Fruit fly (Drosophila melanogaster) whole organism, embryonic: ENCODE data around the gene Sik2.

Source experiments
- CG10321 ChIP-seq: fragments of 200-800 bp; sonication (Bioruptor generic); IDR thresholded peaks from 2 replicates; pipeline ENCODE4 v1.3.6; 2022; ENCODE audit warnings: missing biosample characterization, missing genetic modification characterization
- CG10431 ChIP-seq: fragments of 200-800 bp; sonication (Bioruptor generic); optimal IDR thresholded peaks from 3 replicates; lab custom pipeline; 2018; ENCODE audit warnings: missing biosample characterization, mild to moderate bottlenecking, missing genetic modification characterization
- CG10543 ChIP-seq: fragments of 200-800 bp; sonication (Bioruptor generic); optimal IDR thresholded peaks from 3 replicates; lab custom pipeline; 2017; ENCODE audit warnings: missing biosample characterization, mild to moderate bottlenecking, missing genetic modification characterization, moderate library complexity
- CG10959 ChIP-seq: fragments of 200-800 bp; sonication (Bioruptor generic); IDR thresholded peaks from 2 replicates; pipeline ENCODE4 v1.3.6; 2022; ENCODE audit warnings: missing biosample characterization, missing genetic modification characterization
- CG12155 ChIP-seq: fragments of 200-800 bp; sonication (Bioruptor generic); optimal IDR thresholded peaks from 3 replicates; lab custom pipeline; 2016; ENCODE audit warnings: missing biosample characterization, missing genetic modification characterization
- CG13894 ChIP-seq: fragments of 200-800 bp; sonication (Bioruptor generic); optimal IDR thresholded peaks from 3 replicates; lab custom pipeline; 2018; ENCODE audit warnings: missing biosample characterization, mild to moderate bottlenecking, missing genetic modification characterization, moderate library complexity
- CG14965 ChIP-seq: fragments of 200-800 bp; sonication (Bioruptor generic); optimal IDR thresholded peaks from 2 replicates; lab custom pipeline; 2016; ENCODE audit warnings: missing biosample characterization, missing genetic modification characterization, borderline replicate concordance
- CG2202 ChIP-seq: fragments of 200-800 bp; sonication (Bioruptor generic); optimal IDR thresholded peaks from 2 replicates; lab custom pipeline; 2018; ENCODE audit warnings: missing biosample characterization, mild to moderate bottlenecking, missing genetic modification characterization
- CG2678 ChIP-seq: fragments of 200-800 bp; sonication (Bioruptor generic); optimal IDR thresholded peaks from 3 replicates; lab custom pipeline; 2019; ENCODE audit warnings: missing biosample characterization, mild to moderate bottlenecking, missing genetic modification characterization, moderate library complexity
- CG3838 ChIP-seq: fragments of 200-800 bp; sonication (Bioruptor generic); optimal IDR thresholded peaks from 3 replicates; lab custom pipeline; 2016; ENCODE audit warnings: missing biosample characterization, missing genetic modification characterization
- CG3847 ChIP-seq: fragments of 200-800 bp; sonication (Bioruptor generic); IDR thresholded peaks from 2 replicates; pipeline ENCODE4 v1.3.6; 2022; ENCODE audit warnings: missing biosample characterization, missing genetic modification characterization
- CG42726 ChIP-seq: fragments of 200-800 bp; sonication (Bioruptor generic); IDR thresholded peaks from 2 replicates; pipeline ENCODE4 v1.3.6; 2022; ENCODE audit warnings: missing biosample characterization, missing genetic modification characterization; ENCODE audit not compliant: partially characterized antibody
- CG4730 ChIP-seq: fragments of 200-800 bp; sonication (Bioruptor generic); IDR thresholded peaks from 2 replicates; pipeline ENCODE4 v1.3.6; 2022; ENCODE audit warnings: missing biosample characterization, missing genetic modification characterization
- CG7357 ChIP-seq: fragments of 200-800 bp; sonication (Bioruptor generic); IDR thresholded peaks from 3 replicates; pipeline ENCODE4 v1.3.6; 2022; ENCODE audit warnings: missing biosample characterization, missing genetic modification characterization
- CG7745 ChIP-seq: fragments of 200-800 bp; sonication (Bioruptor generic); optimal IDR thresholded peaks from 2 replicates; lab custom pipeline; 2018; ENCODE audit warnings: missing biosample characterization, mild to moderate bottlenecking, missing genetic modification characterization, moderate library complexity
- CHES-1-like ChIP-seq: fragments of 200-800 bp; sonication (Bioruptor generic); optimal IDR thresholded peaks from 2 replicates; lab custom pipeline; 2016; ENCODE audit warnings: missing biosample characterization, missing genetic modification characterization
- Dbx ChIP-seq: fragments of 200-800 bp; sonication (Bioruptor generic); IDR thresholded peaks from 3 replicates; pipeline ENCODE4 v1.3.6; 2022; ENCODE audit warnings: missing biosample characterization, missing genetic modification characterization
- Eip74EF ChIP-seq, 2 experiments: fragments of 200-800 bp in 1 of 2; fragments of >200 bp in 1 of 2; sonication (Bioruptor generic) in 1 of 2; optimal IDR thresholded peaks; 2 replicates each; lab custom pipeline; 2017 to 2019; ENCODE audit warnings: missing biosample characterization in 2 of 2, missing genetic modification characterization in 2 of 2, mild to moderate bottlenecking in 1 of 2, moderate library complexity in 1 of 2
- Hand ChIP-seq: fragments of 200-800 bp; sonication (Bioruptor generic); optimal IDR thresholded peaks from 2 replicates; lab custom pipeline; 2017; ENCODE audit warnings: mild to moderate bottlenecking, missing biosample characterization, missing genetic modification reagents, missing genetic modification characterization
- Hr3 ChIP-seq: fragments of 200-800 bp; sonication (Bioruptor generic); optimal IDR thresholded peaks from 3 replicates; lab custom pipeline; 2016; ENCODE audit warnings: missing biosample characterization, missing genetic modification characterization
- Hr78 ChIP-seq, 2 experiments: fragments of 200-800 bp in 1 of 2; fragments of >200 bp in 1 of 2; sonication (Bioruptor generic) in 1 of 2; optimal IDR thresholded peaks; 2 replicates each; lab custom pipeline; 2017 to 2019; ENCODE audit warnings: missing biosample characterization in 2 of 2, missing genetic modification characterization in 2 of 2, mild to moderate bottlenecking in 1 of 2, moderate library complexity in 1 of 2
- Kr ChIP-seq: fragments of 200-800 bp; sonication (Bioruptor generic); optimal IDR thresholded peaks from 2 replicates; lab custom pipeline; 2017; ENCODE audit warnings: missing biosample characterization, mild to moderate bottlenecking, missing genetic modification characterization
- NC2α ChIP-seq: fragments of 200-800 bp; sonication (Bioruptor generic); optimal IDR thresholded peaks from 2 replicates; lab custom pipeline; 2016; ENCODE audit warnings: missing biosample characterization, missing genetic modification characterization
- Nf-YA ChIP-seq: fragments of 200-800 bp; sonication (Bioruptor generic); IDR thresholded peaks from 2 replicates; pipeline ENCODE4 v1.3.6; 2022; ENCODE audit warnings: missing biosample characterization, missing genetic modification characterization
- Nf-YC ChIP-seq: fragments of 200-800 bp; optimal IDR thresholded peaks from 3 replicates; lab custom pipeline; 2019; ENCODE audit warnings: missing biosample characterization, mild to moderate bottlenecking, missing genetic modification characterization, moderate library complexity
- Xrp1 ChIP-seq: fragments of 200-800 bp; sonication (Bioruptor generic); IDR thresholded peaks from 2 replicates; pipeline ENCODE4 v1.3.6; 2022; ENCODE audit warnings: missing biosample characterization, missing genetic modification characterization
- ase ChIP-seq: fragments of 200-800 bp; sonication (Bioruptor generic); IDR thresholded peaks from 3 replicates; pipeline ENCODE4 v1.3.6; 2022; ENCODE audit warnings: missing biosample characterization, missing genetic modification characterization
- bbx ChIP-seq: fragments of 200-800 bp; sonication (Bioruptor generic); IDR thresholded peaks from 2 replicates; pipeline ENCODE4 v1.3.6; 2022; ENCODE audit warnings: missing biosample characterization, missing genetic modification characterization; ENCODE audit not compliant: partially characterized antibody
- bcd ChIP-seq: fragments of 200-800 bp; sonication (Bioruptor generic); optimal IDR thresholded peaks from 2 replicates; lab custom pipeline; 2017; ENCODE audit warnings: missing biosample characterization, mild to moderate bottlenecking, missing genetic modification characterization
- da ChIP-seq: fragments of 200-800 bp; sonication (Bioruptor generic); optimal IDR thresholded peaks from 2 replicates; lab custom pipeline; 2016; ENCODE audit warnings: missing biosample characterization, missing genetic modification characterization
- gcm2 ChIP-seq: fragments of 200-800 bp; sonication (Bioruptor generic); optimal IDR thresholded peaks from 2 replicates; lab custom pipeline; 2016; ENCODE audit warnings: missing biosample characterization, missing genetic modification characterization
- gsb-n ChIP-seq: fragments of 200-800 bp; sonication (Bioruptor generic); optimal IDR thresholded peaks from 3 replicates; lab custom pipeline; 2018; ENCODE audit warnings: missing biosample characterization, mild to moderate bottlenecking, missing genetic modification characterization
- her ChIP-seq: fragments of 200-800 bp; sonication (Bioruptor generic); optimal IDR thresholded peaks from 2 replicates; lab custom pipeline; 2016; ENCODE audit warnings: missing biosample characterization, missing genetic modification characterization
- maf-S ChIP-seq: fragments of 200-800 bp; sonication (Bioruptor generic); optimal IDR thresholded peaks from 2 replicates; lab custom pipeline; 2016; ENCODE audit warnings: missing biosample characterization, missing genetic modification characterization
- mld ChIP-seq: fragments of 200-800 bp; sonication (Bioruptor generic); IDR thresholded peaks from 3 replicates; pipeline ENCODE4 v1.3.6; 2022; ENCODE audit warnings: missing biosample characterization, missing genetic modification characterization; ENCODE audit not compliant: partially characterized antibody
- nau ChIP-seq: fragments of 200-800 bp; sonication (Bioruptor generic); optimal IDR thresholded peaks from 3 replicates; lab custom pipeline; 2017; ENCODE audit warnings: missing biosample characterization, mild to moderate bottlenecking, missing genetic modification characterization, missing genetic modification reagents
- oc ChIP-seq: fragments of 200-800 bp; sonication (Bioruptor generic); optimal IDR thresholded peaks from 2 replicates; lab custom pipeline; 2018; ENCODE audit warnings: missing biosample characterization, mild to moderate bottlenecking, missing genetic modification characterization, moderate library complexity
- pb ChIP-seq: fragments of 200-800 bp; sonication (Bioruptor generic); optimal IDR thresholded peaks from 3 replicates; lab custom pipeline; 2016; ENCODE audit warnings: missing biosample characterization, missing genetic modification characterization
- pum ChIP-seq: fragments of 200-800 bp; sonication (Bioruptor generic); optimal IDR thresholded peaks from 2 replicates; lab custom pipeline; 2016; ENCODE audit warnings: missing biosample characterization, missing genetic modification characterization
- schlank ChIP-seq: fragments of 200-800 bp; sonication (Bioruptor generic); optimal IDR thresholded peaks from 2 replicates; lab custom pipeline; 2018; ENCODE audit warnings: missing biosample characterization, mild to moderate bottlenecking, missing genetic modification characterization
- sd ChIP-seq: fragments of 200-800 bp; sonication (Bioruptor generic); optimal IDR thresholded peaks from 3 replicates; lab custom pipeline; 2018; ENCODE audit warnings: missing biosample characterization, mild to moderate bottlenecking, missing genetic modification characterization, moderate library complexity
- ssp ChIP-seq: fragments of 200-800 bp; sonication (Bioruptor generic); IDR thresholded peaks from 2 replicates; pipeline ENCODE4 v1.3.6; 2022; ENCODE audit warnings: missing biosample characterization, missing genetic modification characterization
- stc ChIP-seq: fragments of 200-800 bp; sonication (Bioruptor generic); IDR thresholded peaks from 2 replicates; pipeline ENCODE4 v1.3.6; 2022; ENCODE audit warnings: missing biosample characterization, missing genetic modification characterization
- tap ChIP-seq: fragments of 200-800 bp; optimal IDR thresholded peaks from 3 replicates; lab custom pipeline; 2019; ENCODE audit warnings: missing biosample characterization, mild to moderate bottlenecking, missing genetic modification characterization, moderate library complexity
- tgo ChIP-seq: fragments of 200-800 bp; sonication (Bioruptor generic); IDR thresholded peaks from 3 replicates; pipeline ENCODE4 v1.3.6; 2022; ENCODE audit warnings: missing biosample characterization, missing genetic modification characterization
- twi ChIP-seq: fragments of 200-800 bp; optimal IDR thresholded peaks from 2 replicates; lab custom pipeline; 2019; ENCODE audit warnings: missing biosample characterization, mild to moderate bottlenecking, missing genetic modification characterization, moderate library complexity
- vfl ChIP-seq: fragments of 200-800 bp; sonication (Bioruptor generic); optimal IDR thresholded peaks from 2 replicates; lab custom pipeline; 2016; ENCODE audit warnings: missing biosample characterization, missing genetic modification characterization
- wek ChIP-seq: fragments of 200-800 bp; sonication (Bioruptor generic); optimal IDR thresholded peaks from 3 replicates; lab custom pipeline; 2018; ENCODE audit warnings: missing biosample characterization, mild to moderate bottlenecking, missing genetic modification characterization, moderate library complexity

Gene Sik2

dm6 chrX:2050070-2050899 is 11.4 kb downstream of the Sik2 start, which contains the start of gene moody (continued):
- TF ChIP-seq da (GFP tag; lab: Kevin White, UChicago) (peak; percentile 96), ssp (GFP tag; lab: Robert Waterston, UW) (peak; percentile 92), oc (tag; lab: Kevin White, UChicago) (peak; percentile 94), CG7357 (GFP tag; lab: Robert Waterston, UW) (peak; percentile 87), wek (GFP tag; lab: Kevin White, UChicago) (peak; percentile 92), tap (tag; lab: Kevin White, UChicago) (peak; percentile 94), CG13894 (peak; percentile 97), Hr78 (GFP tag; optimal IDR thresholded peaks at IDR 0.05; lab: Kevin White, UChicago) (peak in 1 of 2 experiments; percentile 89), mld (no peak), CG10431 (GFP tag; lab: Kevin White, UChicago) (peak; percentile 92), CG12155 (peak; percentile 97), sd (tag; lab: Kevin White, UChicago) (peak; percentile 82), Nf-YA (GFP tag; lab: Robert Waterston, UW) (peak; percentile 96), CHES-1-like (GFP tag; lab: Kevin White, UChicago) (peak; percentile 98), Kr (GFP tag; lab: Kevin White, UChicago) (no peak), CG3838 (GFP tag; lab: Kevin White, UChicago) (peak; percentile 83), pum (GFP tag; lab: Kevin White, UChicago) (peak; percentile 98), ase (GFP tag; lab: Robert Waterston, UW) (peak; percentile 98), stc (GFP tag; lab: Robert Waterston, UW) (peak; percentile 95), CG42726 (GFP tag; lab: Robert Waterston, UW) (no peak), twi (peak; percentile 88), bbx (GFP tag; lab: Robert Waterston, UW) (no peak), CG10959 (GFP tag; lab: Robert Waterston, UW) (peak; percentile 96), tgo (GFP tag; lab: Robert Waterston, UW) (peak; percentile 98), CG2202 (peak; percentile 84), CG10543 (peak; percentile 99), Nf-YC (tag; lab: Kevin White, UChicago) (peak; percentile 91), Hand (GFP tag; lab: Kevin White, UChicago) (peak; percentile 97), CG4730 (GFP tag; lab: Robert Waterston, UW) (peak; percentile 97), gsb-n (tag; lab: Kevin White, UChicago) (peak; percentile 85), vfl (peak; percentile 97), maf-S (GFP tag; lab: Kevin White, UChicago) (peak; percentile 97), Dbx (GFP tag; lab: Robert Waterston, UW) (peak; percentile 99), Eip74EF (GFP tag; optimal IDR thresholded peaks at IDR 0.05; lab: Kevin White, UChicago) (peak in 1 of 2 experiments; percentile 89), Hr3 (GFP tag; lab: Kevin White, UChicago) (peak; percentile 93), NC2α (GFP tag; lab: Kevin White, UChicago) (peak; percentile 93), nau (GFP tag; lab: Kevin White, UChicago) (peak; percentile 93), CG14965 (peak; percentile 74), CG2678 (tag; lab: Kevin White, UChicago) (peak; percentile 97), CG3847 (GFP tag; lab: Robert Waterston, UW) (peak; percentile 99), CG7745 (tag; lab: Kevin White, UChicago) (peak; percentile 41), bcd (GFP tag; lab: Kevin White, UChicago) (peak; percentile 97), CG10321 (GFP tag; lab: Robert Waterston, UW) (peak; percentile 87), Xrp1 (GFP tag; lab: Robert Waterston, UW) (peak; percentile 98), gcm2 (GFP tag; lab: Kevin White, UChicago) (peak; percentile 91), schlank (tag; lab: Kevin White, UChicago) (peak; percentile 98), her (peak; percentile 97), pb (GFP tag; lab: Kevin White, UChicago) (peak; percentile 97)
